Worm (Caenorhabditis elegans) whole organism, early embryonic: Measurements from ENCODE around the gene T24D5.3.

Experiments used
- B0310.2 ChIP-seq: sonication (generic microtip); optimal IDR thresholded peaks from 2 replicates; lab custom pipeline; 2016; ENCODE audit warnings: mild to moderate bottlenecking, missing genetic modification characterization, missing compliant biosample characterization
- F13C5.2 ChIP-seq: sonication (generic microtip); optimal IDR thresholded peaks from 2 replicates; lab custom pipeline; 2017; ENCODE audit warnings: mild to moderate bottlenecking, missing genetic modification characterization, inconsistent platforms, missing compliant biosample characterization
- aly-1 ChIP-seq: sonication (generic microtip); optimal IDR thresholded peaks from 2 replicates; lab custom pipeline; 2016; ENCODE audit warnings: missing genetic modification characterization, missing compliant biosample characterization
- ama-1 ChIP-seq: fragments of 150-350 bp; optimal IDR thresholded peaks from 2 replicates; lab custom pipeline; 2014
- ceh-13 ChIP-seq: fragments of 200-800 bp; sonication (Bioruptor generic); optimal IDR thresholded peaks from 2 replicates; lab custom pipeline; 2018; ENCODE audit warnings: mild to moderate bottlenecking, missing genetic modification characterization, missing compliant biosample characterization
- ceh-36 ChIP-seq: sonication (generic microtip); optimal IDR thresholded peaks from 2 replicates; lab custom pipeline; 2016; ENCODE audit warnings: missing genetic modification characterization, inconsistent platforms, missing compliant biosample characterization
- ets-7 ChIP-seq: sonication (generic microtip); optimal IDR thresholded peaks from 2 replicates; lab custom pipeline; 2016; ENCODE audit warnings: missing genotype, missing genetic modification characterization, missing compliant biosample characterization
- flt-1 ChIP-seq: fragments of 200-800 bp; sonication (Bioruptor generic); IDR thresholded peaks from 2 replicates; pipeline ENCODE4 v1.3.6; 2022; ENCODE audit warnings: missing genetic modification characterization, missing compliant biosample characterization
- hmbx-1 ChIP-seq: sonication (generic microtip); optimal IDR thresholded peaks from 2 replicates; lab custom pipeline; 2016; ENCODE audit warnings: mild to moderate bottlenecking, missing genetic modification characterization, missing compliant biosample characterization
- hmg-4 ChIP-seq: fragments of 200-800 bp; sonication (Bioruptor generic); optimal IDR thresholded peaks from 2 replicates; lab custom pipeline; 2018; ENCODE audit warnings: mild to moderate bottlenecking, missing genetic modification characterization, missing compliant biosample characterization
- hnd-1 ChIP-seq: sonication (generic microtip); optimal IDR thresholded peaks from 2 replicates; lab custom pipeline; 2016; ENCODE audit warnings: missing genetic modification characterization, missing compliant biosample characterization
- pes-1 ChIP-seq: fragments of 200-800 bp; sonication (Bioruptor generic); IDR thresholded peaks from 2 replicates; pipeline ENCODE4 v1.3.6; 2022; ENCODE audit warnings: missing genetic modification reagents, missing genetic modification characterization, missing compliant biosample characterization
- scrt-1 ChIP-seq: fragments of 200-800 bp; sonication (Bioruptor generic); IDR thresholded peaks from 2 replicates; pipeline ENCODE4 v1.3.6; 2022; ENCODE audit warnings: missing genetic modification characterization, missing compliant biosample characterization
- sea-1 ChIP-seq: fragments of 200-800 bp; sonication (Bioruptor generic); conservative IDR thresholded peaks from 2 replicates; pipeline ENCODE4 v1.3.6; 2022; ENCODE audit warnings: missing genetic modification characterization, missing compliant biosample characterization
- tbx-11 ChIP-seq: fragments of 200-800 bp; sonication (Bioruptor generic); IDR thresholded peaks from 2 replicates; pipeline ENCODE4 v1.3.6; 2022; ENCODE audit warnings: missing genetic modification characterization, missing compliant biosample characterization
- tbx-37 ChIP-seq: fragments of 200-800 bp; sonication (Bioruptor generic); conservative IDR thresholded peaks from 2 replicates; pipeline ENCODE4 v1.3.6; 2022; ENCODE audit warnings: missing genetic modification reagents, missing genetic modification characterization, missing compliant biosample characterization
- tra-4 ChIP-seq: sonication (generic microtip); optimal IDR thresholded peaks from 2 replicates; lab custom pipeline; 2017; ENCODE audit warnings: missing genetic modification characterization, missing compliant biosample characterization

The T24D5.3 gene

DNA sequence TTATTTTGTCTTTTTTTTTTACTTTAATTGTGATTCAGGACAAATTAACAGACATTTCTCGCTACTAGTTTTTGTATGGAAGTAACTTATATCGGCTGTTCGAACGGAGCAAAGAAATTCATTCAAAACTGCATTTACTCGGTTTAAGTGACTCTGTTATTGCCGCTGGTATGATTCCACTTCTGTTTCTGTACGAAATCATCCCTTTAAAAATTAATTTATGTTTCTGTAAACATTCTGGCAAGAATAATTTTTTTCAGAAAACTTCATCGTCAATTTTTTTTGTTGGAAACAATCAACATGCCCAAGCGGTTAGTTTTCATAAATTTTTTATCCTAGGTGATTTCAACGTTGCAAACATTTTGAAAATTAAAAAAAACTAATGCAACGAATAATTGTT, at the start of gene T24D5.3:
T24D5.3 (plus strand) TSS at position 301 of the 400 bp plus-strand sequence.
- TF ChIP-seq ceh-13 (no peak), ets-7 (no peak)

- no peak for TF ChIP-seq pes-1 (GFP tag; lab: Robert Waterston, UW)
- TF ChIP-seq hmg-4 (GFP tag; lab: Kevin White, UChicago): no peak
- TF ChIP-seq scrt-1 (GFP tag; lab: Robert Waterston, UW): no peak
- TF ChIP-seq sea-1 (GFP tag; lab: Robert Waterston, UW): no peak
- TF ChIP-seq ceh-13: no peak
- no peak for TF ChIP-seq B0310.2 (tag; lab: Kevin White, UChicago)
- TF ChIP-seq ets-7: no peak
- TF ChIP-seq flt-1 (GFP tag; lab: Robert Waterston, UW): no peak
- no peak for TF ChIP-seq tra-4 (tag; lab: Kevin White, UChicago)
These were observed 47.5 kb upstream of the T24D5.3 start for ce11 chrX:12532405-12532804.

- TF ChIP-seq scrt-1 (GFP tag; lab: Robert Waterston, UW) (no peak), hnd-1 (tag; lab: Kevin White, UChicago) (no peak), aly-1 (tag; lab: Kevin White, UChicago) (no peak), sea-1 (GFP tag; lab: Robert Waterston, UW) (no peak), ama-1 (lab: Kevin White, UChicago) (no peak), ceh-36 (tag; lab: Kevin White, UChicago) (no peak), tra-4 (tag; lab: Kevin White, UChicago) (no peak), flt-1 (GFP tag; lab: Robert Waterston, UW) (no peak)
These were observed 45.4 kb upstream of the T24D5.3 start for ce11 chrX:12534476-12534875.

DNA sequence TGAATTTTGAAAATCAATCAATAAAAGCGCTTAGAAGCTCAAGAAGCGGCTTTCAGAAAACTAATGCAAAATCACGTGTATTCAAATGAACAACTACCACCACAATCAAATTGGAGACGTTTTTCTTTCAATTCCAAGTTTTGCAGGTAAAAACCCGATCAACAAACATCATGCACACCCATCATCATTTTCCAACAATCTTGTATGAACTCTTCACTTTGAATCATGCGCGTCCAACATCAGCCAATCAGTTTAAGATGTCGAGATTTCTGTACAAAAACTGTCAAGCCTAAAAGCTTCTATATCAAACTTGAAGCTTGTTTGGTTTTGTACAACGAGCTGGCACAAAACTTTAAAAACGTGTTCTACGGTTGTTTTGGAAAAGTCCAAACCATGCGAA, 41.1 kb upstream of the T24D5.3 start:
- TF ChIP-seq tbx-37 (GFP tag; lab: Robert Waterston, UW) (no peak), ama-1 (lab: Kevin White, UChicago) (no peak), ceh-36 (tag; lab: Kevin White, UChicago) (no peak)

DNA sequence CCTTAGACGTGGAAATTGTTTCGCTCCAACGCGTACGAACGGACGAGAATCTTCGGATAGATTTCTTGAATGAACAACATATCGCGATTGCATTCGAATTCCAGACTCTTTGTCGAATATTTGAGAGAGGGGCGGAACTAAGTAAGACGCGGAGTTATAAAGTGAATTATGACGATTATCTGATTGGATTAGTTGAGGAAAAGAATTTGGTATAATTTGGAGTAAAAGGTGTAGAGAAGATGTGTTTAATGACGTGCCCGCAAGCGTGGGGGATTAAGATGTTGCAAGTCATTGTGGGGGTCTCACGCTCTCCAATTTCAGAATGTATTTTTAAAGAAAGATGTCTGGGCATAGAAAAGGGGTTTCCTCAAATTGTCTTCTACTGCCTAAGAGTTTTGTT, 34.8 kb upstream of the T24D5.3 start:
- TF ChIP-seq ceh-36 (tag; lab: Kevin White, UChicago) (no peak), tra-4 (tag; lab: Kevin White, UChicago) (no peak), ets-7 (no peak), F13C5.2 (tag; lab: Kevin White, UChicago) (no peak), hmg-4 (GFP tag; lab: Kevin White, UChicago) (no peak), hnd-1 (tag; lab: Kevin White, UChicago) (no peak), pes-1 (GFP tag; lab: Robert Waterston, UW) (no peak)

- TF ChIP-seq aly-1 (tag; lab: Kevin White, UChicago) (no peak), hmbx-1 (tag; lab: Kevin White, UChicago) (no peak), tra-4 (tag; lab: Kevin White, UChicago) (no peak), tbx-37 (GFP tag; lab: Robert Waterston, UW) (no peak), ceh-36 (tag; lab: Kevin White, UChicago) (no peak)
These were observed 33.1 kb upstream of the T24D5.3 start for ce11 chrX:12546804-12547203.

DNA sequence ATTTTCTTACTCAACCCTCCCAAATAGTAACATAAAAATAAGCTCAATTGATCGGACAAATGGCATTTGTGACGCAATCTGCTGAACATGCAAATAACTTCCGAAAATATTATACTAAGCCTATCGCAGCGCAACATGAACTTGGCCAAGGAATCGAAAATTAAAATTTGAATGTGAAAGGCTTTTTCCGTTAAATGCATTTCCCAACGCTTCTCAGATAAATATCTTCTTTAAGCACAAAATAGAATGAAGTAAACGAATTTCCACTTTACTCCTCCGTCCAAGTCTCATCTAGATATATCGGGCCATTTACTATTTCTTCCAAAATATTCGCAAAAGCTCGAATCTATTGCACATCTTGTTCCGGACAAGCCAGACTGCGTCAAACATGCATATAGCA, 30.8 kb upstream of the T24D5.3 start:
- no peak for TF ChIP-seq ceh-13
- no peak for TF ChIP-seq aly-1 (tag; lab: Kevin White, UChicago)
- no peak for TF ChIP-seq hmbx-1 (tag; lab: Kevin White, UChicago)
- no peak for TF ChIP-seq hnd-1 (tag; lab: Kevin White, UChicago)

ce11 chrX:12551633-12552032, 28.2 kb upstream of the T24D5.3 start, which contains the start of gene npr-4:
TSS of gene npr-4 (minus strand) at chrX:12551684.
- TF ChIP-seq scrt-1 (GFP tag; lab: Robert Waterston, UW) (no peak), pes-1 (GFP tag; lab: Robert Waterston, UW) (no peak)

- TF ChIP-seq tbx-11 (GFP tag; lab: Robert Waterston, UW): peak; percentile 98
- no peak for TF ChIP-seq ama-1 (lab: Kevin White, UChicago)
- peak; percentile 87 for TF ChIP-seq ets-7
- TF ChIP-seq scrt-1 (GFP tag; lab: Robert Waterston, UW): peak; percentile 96
- peak; percentile 64 for TF ChIP-seq hmbx-1 (tag; lab: Kevin White, UChicago)
- TF ChIP-seq hnd-1 (tag; lab: Kevin White, UChicago): peak; percentile 85
- peak; percentile 96 for TF ChIP-seq pes-1 (GFP tag; lab: Robert Waterston, UW)
- peak; percentile 93 for TF ChIP-seq F13C5.2 (tag; lab: Kevin White, UChicago)
- TF ChIP-seq ceh-36 (tag; lab: Kevin White, UChicago): no peak
- TF ChIP-seq flt-1 (GFP tag; lab: Robert Waterston, UW): peak; percentile 97
- TF ChIP-seq ceh-13: peak; percentile 86
- TF ChIP-seq tra-4 (tag; lab: Kevin White, UChicago): peak; percentile 79
- TF ChIP-seq B0310.2 (tag; lab: Kevin White, UChicago): peak; percentile 89
- TF ChIP-seq aly-1 (tag; lab: Kevin White, UChicago): peak; percentile 93
- no peak for TF ChIP-seq hmg-4 (GFP tag; lab: Kevin White, UChicago)
- peak; percentile 95; the same call in 1 of the 2 replicates for TF ChIP-seq sea-1 (GFP tag; lab: Robert Waterston, UW)
- peak; percentile 96 for TF ChIP-seq tbx-37 (GFP tag; lab: Robert Waterston, UW)
These were observed 16.3 kb upstream of the T24D5.3 start for ce11 chrX:12563589-12563988.
